Fruit fly (Drosophila melanogaster) whole organism, embryonic: ENCODE data around the gene CG10862.

Experiments used
- Bdp1 ChIP-seq: fragments of 200-800 bp; sonication (Bioruptor generic); optimal IDR thresholded peaks from 3 replicates; lab custom pipeline; 2016; ENCODE audit warnings: missing biosample characterization, missing genetic modification characterization
- CG10321 ChIP-seq: fragments of 200-800 bp; sonication (Bioruptor generic); IDR thresholded peaks from 2 replicates; pipeline ENCODE4 v1.3.6; 2022; ENCODE audit warnings: missing biosample characterization, missing genetic modification characterization
- CG11504 ChIP-seq: fragments of 200-800 bp; sonication (Bioruptor generic); optimal IDR thresholded peaks from 3 replicates; lab custom pipeline; 2019; ENCODE audit warnings: missing biosample characterization, mild to moderate bottlenecking, missing genetic modification characterization, moderate library complexity
- CG12391 ChIP-seq: fragments of 200-800 bp; sonication (Bioruptor generic); optimal IDR thresholded peaks from 3 replicates; lab custom pipeline; 2018; ENCODE audit warnings: missing biosample characterization, mild to moderate bottlenecking, missing genetic modification characterization, moderate library complexity
- CG12744 ChIP-seq: fragments of 200-800 bp; sonication (Bioruptor generic); optimal IDR thresholded peaks from 2 replicates; lab custom pipeline; 2016; ENCODE audit warnings: missing biosample characterization, missing genetic modification characterization
- CG16863 ChIP-seq: fragments of 200-800 bp; sonication (Bioruptor generic); optimal IDR thresholded peaks from 3 replicates; lab custom pipeline; 2016; ENCODE audit warnings: missing biosample characterization, missing genetic modification characterization
- CG17385 ChIP-seq: fragments of 200-800 bp; sonication (Bioruptor generic); optimal IDR thresholded peaks from 3 replicates; lab custom pipeline; 2018; ENCODE audit warnings: missing biosample characterization, mild to moderate bottlenecking, missing genetic modification characterization
- CG2199 ChIP-seq: fragments of 200-800 bp; sonication (Bioruptor generic); IDR thresholded peaks from 3 replicates; pipeline ENCODE4 v1.3.6; 2022; ENCODE audit warnings: missing biosample characterization, missing genetic modification characterization
- CG31441 ChIP-seq: fragments of 200-800 bp; sonication (Bioruptor generic); IDR thresholded peaks from 2 replicates; pipeline ENCODE4 v1.3.6; 2022; ENCODE audit warnings: missing biosample characterization, missing genetic modification characterization
- CG32772 ChIP-seq: fragments of 200-800 bp; sonication (Bioruptor generic); IDR thresholded peaks from 2 replicates; pipeline ENCODE4 v1.3.6; 2022; ENCODE audit warnings: missing biosample characterization, missing genetic modification characterization
- CG3847 ChIP-seq: fragments of 200-800 bp; sonication (Bioruptor generic); IDR thresholded peaks from 2 replicates; pipeline ENCODE4 v1.3.6; 2022; ENCODE audit warnings: missing biosample characterization, missing genetic modification characterization
- CG4360 ChIP-seq: fragments of 200-800 bp; sonication (Bioruptor generic); IDR thresholded peaks from 2 replicates; pipeline ENCODE4 v1.3.6; 2022; ENCODE audit warnings: missing biosample characterization, missing genetic modification characterization
- CG43689 ChIP-seq: fragments of 200-800 bp; sonication (Bioruptor generic); IDR thresholded peaks from 2 replicates; pipeline ENCODE4 v1.3.6; 2022; ENCODE audit warnings: missing biosample characterization, missing genetic modification characterization
- CG7271 ChIP-seq: fragments of 200-800 bp; sonication (Bioruptor generic); optimal IDR thresholded peaks from 2 replicates; lab custom pipeline; 2018; ENCODE audit warnings: missing biosample characterization, mild to moderate bottlenecking, missing genetic modification characterization, moderate library complexity
- CG7357 ChIP-seq: fragments of 200-800 bp; sonication (Bioruptor generic); IDR thresholded peaks from 3 replicates; pipeline ENCODE4 v1.3.6; 2022; ENCODE audit warnings: missing biosample characterization, missing genetic modification characterization
- CG8388 ChIP-seq: fragments of 200-800 bp; sonication (Bioruptor generic); optimal IDR thresholded peaks from 2 replicates; lab custom pipeline; 2019; ENCODE audit warnings: missing biosample characterization, mild to moderate bottlenecking, missing genetic modification characterization, moderate library complexity
- CrebB ChIP-seq: fragments of 200-800 bp; sonication (Bioruptor generic); optimal IDR thresholded peaks from 3 replicates; lab custom pipeline; 2018; ENCODE audit warnings: missing biosample characterization, mild to moderate bottlenecking, missing genetic modification characterization
- Deaf1 ChIP-seq: fragments of 200-800 bp; optimal IDR thresholded peaks from 3 replicates; lab custom pipeline; 2019; ENCODE audit warnings: missing biosample characterization, mild to moderate bottlenecking, missing genetic modification characterization, moderate library complexity
- Drgx ChIP-seq: fragments of 200-800 bp; sonication (Bioruptor generic); IDR thresholded peaks from 2 replicates; pipeline ENCODE4 v1.3.6; 2022; ENCODE audit warnings: missing biosample characterization, missing genetic modification characterization
- GATAe ChIP-seq: fragments of 200-800 bp; sonication (Bioruptor generic); conservative IDR thresholded peaks from 2 replicates; pipeline ENCODE4 v1.3.6; 2022; ENCODE audit warnings: missing biosample characterization, missing genetic modification characterization
- HmgD ChIP-seq: fragments of 200-800 bp; sonication (Bioruptor generic); optimal IDR thresholded peaks from 3 replicates; lab custom pipeline; 2016; ENCODE audit warnings: missing biosample characterization, missing genetic modification characterization
- Neu2 ChIP-seq: fragments of 200-800 bp; sonication (Bioruptor generic); optimal IDR thresholded peaks from 3 replicates; lab custom pipeline; 2016; ENCODE audit warnings: missing biosample characterization, missing genetic modification characterization, borderline replicate concordance
- Nf-YB ChIP-seq: fragments of 200-800 bp; sonication (Bioruptor generic); optimal IDR thresholded peaks from 3 replicates; lab custom pipeline; 2019; ENCODE audit warnings: missing biosample characterization, mild to moderate bottlenecking, missing genetic modification characterization, moderate library complexity
- Opbp ChIP-seq: fragments of 200-800 bp; sonication (Bioruptor generic); IDR thresholded peaks from 3 replicates; pipeline ENCODE4 v1.3.6; 2022; ENCODE audit warnings: missing biosample characterization, missing genetic modification characterization; ENCODE audit not compliant: partially characterized antibody
- Ptx1 ChIP-seq: fragments of 200-800 bp; sonication (Bioruptor generic); IDR thresholded peaks from 2 replicates; pipeline ENCODE4 v1.3.6; 2022; ENCODE audit warnings: missing biosample characterization, missing genetic modification characterization
- abd-A ChIP-seq: fragments of 200-800 bp; sonication (Bioruptor generic); optimal IDR thresholded peaks from 3 replicates; lab custom pipeline; 2019; ENCODE audit warnings: missing biosample characterization, mild to moderate bottlenecking, missing genetic modification characterization, moderate library complexity
- bbx ChIP-seq: fragments of 200-800 bp; sonication (Bioruptor generic); IDR thresholded peaks from 2 replicates; pipeline ENCODE4 v1.3.6; 2022; ENCODE audit warnings: missing biosample characterization, missing genetic modification characterization; ENCODE audit not compliant: partially characterized antibody
- crol ChIP-seq: fragments of 200-800 bp; sonication (Bioruptor generic); IDR thresholded peaks from 2 replicates; pipeline ENCODE4 v1.3.6; 2022; ENCODE audit warnings: missing biosample characterization, missing genetic modification characterization
- dati ChIP-seq: fragments of 200-800 bp; sonication (Bioruptor generic); IDR thresholded peaks from 2 replicates; pipeline ENCODE4 v1.3.6; 2022; ENCODE audit warnings: missing biosample characterization, missing genetic modification characterization
- eve ChIP-seq, 2 experiments: fragments of >200 bp; optimal IDR thresholded peaks; 2 replicates each; lab custom pipeline; 2017; ENCODE audit warnings: missing biosample characterization in 2 of 2, missing genetic modification characterization in 2 of 2
- fd96Cb ChIP-seq: fragments of 200-800 bp; sonication (Bioruptor generic); optimal IDR thresholded peaks from 2 replicates; lab custom pipeline; 2018; ENCODE audit warnings: missing biosample characterization, mild to moderate bottlenecking, missing genetic modification characterization, moderate library complexity
- gro ChIP-seq: fragments of 200-800 bp; sonication (Bioruptor generic); optimal IDR thresholded peaks from 2 replicates; lab custom pipeline; 2016; ENCODE audit warnings: missing biosample characterization, missing genetic modification characterization
- gsb ChIP-seq: fragments of 200-800 bp; sonication (Bioruptor generic); IDR thresholded peaks from 2 replicates; pipeline ENCODE4 v1.3.6; 2022; ENCODE audit warnings: missing biosample characterization, missing genetic modification characterization
- h ChIP-seq: fragments of >200 bp; optimal IDR thresholded peaks from 2 replicates; lab custom pipeline; 2017
- ham ChIP-seq: fragments of 200-800 bp; sonication (Bioruptor generic); IDR thresholded peaks from 2 replicates; pipeline ENCODE4 v1.3.6; 2022; ENCODE audit warnings: missing biosample characterization, missing genetic modification characterization
- jing ChIP-seq: fragments of 200-800 bp; sonication (Bioruptor generic); optimal IDR thresholded peaks from 2 replicates; lab custom pipeline; 2018; ENCODE audit warnings: missing biosample characterization, mild to moderate bottlenecking, missing genetic modification characterization
- maf-S ChIP-seq: fragments of 200-800 bp; sonication (Bioruptor generic); optimal IDR thresholded peaks from 2 replicates; lab custom pipeline; 2016; ENCODE audit warnings: missing biosample characterization, missing genetic modification characterization
- pan ChIP-seq, 4 experiments: fragments of >200 bp in 3 of 4; fragments of 200-800 bp in 1 of 4; sonication (Bioruptor generic) in 1 of 4; optimal IDR thresholded peaks in 3 of 4; IDR thresholded peaks in 1 of 4; 2 replicates each; pipeline versions ENCODE4 v1.3.6 to Lab custom; 2017 to 2022; ENCODE audit warnings: missing biosample characterization in 2 of 4, missing genetic modification characterization in 2 of 4, mixed read lengths in 1 of 4
- ro ChIP-seq: fragments of 200-800 bp; sonication (Bioruptor generic); IDR thresholded peaks from 2 replicates; pipeline ENCODE4 v1.3.6; 2022; ENCODE audit warnings: missing biosample characterization, missing genetic modification characterization
- run ChIP-seq: fragments of 200-800 bp; sonication (Bioruptor generic); optimal IDR thresholded peaks from 3 replicates; lab custom pipeline; 2018; ENCODE audit warnings: missing biosample characterization, mild to moderate bottlenecking, missing genetic modification characterization
- sens ChIP-seq: fragments of 200-800 bp; sonication (Bioruptor generic); peaks from one replicate; lab custom pipeline; 2016; ENCODE audit warnings: missing biosample characterization, missing genetic modification characterization
- sisA ChIP-seq: fragments of 200-800 bp; sonication (Bioruptor generic); IDR thresholded peaks from 2 replicates; pipeline ENCODE4 v1.3.6; 2022; ENCODE audit warnings: missing biosample characterization, missing genetic modification characterization
- sug ChIP-seq: fragments of 200-800 bp; optimal IDR thresholded peaks from 2 replicates; lab custom pipeline; 2019; ENCODE audit warnings: missing biosample characterization, mild to moderate bottlenecking, missing genetic modification characterization, moderate library complexity
- tin ChIP-seq: fragments of 200-800 bp; sonication (Bioruptor generic); optimal IDR thresholded peaks from 3 replicates; lab custom pipeline; 2016; ENCODE audit warnings: missing biosample characterization, missing genetic modification characterization
- tup ChIP-seq: fragments of 200-800 bp; sonication (Bioruptor generic); optimal IDR thresholded peaks from 2 replicates; lab custom pipeline; 2016; ENCODE audit warnings: missing biosample characterization, mild to moderate bottlenecking, missing genetic modification characterization, moderate library complexity
- unpg ChIP-seq: fragments of 200-800 bp; sonication (Bioruptor generic); optimal IDR thresholded peaks from 3 replicates; lab custom pipeline; 2018; ENCODE audit warnings: missing biosample characterization, mild to moderate bottlenecking, missing genetic modification characterization, moderate library complexity
- wek ChIP-seq: fragments of 200-800 bp; sonication (Bioruptor generic); optimal IDR thresholded peaks from 3 replicates; lab custom pipeline; 2018; ENCODE audit warnings: missing biosample characterization, mild to moderate bottlenecking, missing genetic modification characterization, moderate library complexity
- zf30C ChIP-seq: fragments of 200-800 bp; sonication (Bioruptor generic); optimal IDR thresholded peaks from 3 replicates; lab custom pipeline; 2018; ENCODE audit warnings: missing biosample characterization, mild to moderate bottlenecking, missing genetic modification characterization

The CG10862 gene

DNA sequence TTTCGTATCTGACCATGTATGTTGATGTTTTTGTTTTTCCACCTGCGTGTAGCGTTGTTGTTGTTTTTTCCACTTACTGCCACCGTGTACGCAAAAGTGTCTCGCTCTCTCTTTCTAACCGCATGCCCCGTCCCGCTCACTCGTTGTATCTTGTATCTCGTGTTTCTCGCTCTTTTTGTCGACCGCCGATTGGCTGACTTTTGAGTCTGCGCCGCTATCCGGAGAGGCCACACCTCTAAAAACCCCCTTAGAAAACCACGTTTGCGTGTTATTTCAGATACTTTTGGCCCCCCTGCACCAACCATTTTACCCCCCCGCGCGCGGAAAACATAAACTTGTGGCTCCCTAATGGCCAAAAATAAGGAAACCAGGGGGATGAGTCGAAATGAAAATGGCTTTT is 29.7 kb downstream of the CG10862 start (continued):
- TF ChIP-seq GATAe (GFP tag; lab: Robert Waterston, UW), result no peak
- TF ChIP-seq zf30C (GFP tag; lab: Kevin White, UChicago), result no peak
- no peak for TF ChIP-seq ham (GFP tag; lab: Robert Waterston, UW)
- TF ChIP-seq maf-S (GFP tag; lab: Kevin White, UChicago), result no peak
- TF ChIP-seq bbx (GFP tag; lab: Robert Waterston, UW), result 0 out of 2 replicates have a peak, but pooled peaks have one; percentile 31
- TF ChIP-seq CrebB, result no peak
- no peak for TF ChIP-seq unpg (GFP tag; lab: Kevin White, UChicago)
- no peak for TF ChIP-seq CG43689 (GFP tag; lab: Robert Waterston, UW)
- TF ChIP-seq Deaf1, result peak; percentile 36
- peak; percentile 61 for TF ChIP-seq run (tag; lab: Kevin White, UChicago)
- no peak for TF ChIP-seq dati
- TF ChIP-seq abd-A (tag; lab: Kevin White, UChicago), result peak; percentile 95
- TF ChIP-seq pan (optimal IDR thresholded peaks at IDR 0.05; lab: Kevin White, UChicago), result no peak
- TF ChIP-seq pan (GFP tag; optimal IDR thresholded peaks at IDR 0.05 in 1 of 2, IDR thresholded peaks at IDR 0.05 in 1 of 2), result peak in 1 of 2 experiments; percentile 7
- TF ChIP-seq CG32772 (GFP tag; lab: Robert Waterston, UW), result no peak
- no peak for TF ChIP-seq gsb
- TF ChIP-seq CG17385, result no peak
- TF ChIP-seq CG31441, result no peak
- no peak for TF ChIP-seq tup (GFP tag; lab: Kevin White, UChicago)
- peak; percentile 98 for TF ChIP-seq Nf-YB
- no peak for TF ChIP-seq CG12744 (GFP tag; lab: Kevin White, UChicago)
- no peak for TF ChIP-seq fd96Cb (tag; lab: Kevin White, UChicago)
- 0 out of 3 replicates have a peak, but pooled peaks have one; percentile 38 for TF ChIP-seq CG2199 (GFP tag; lab: Robert Waterston, UW)
- no peak for TF ChIP-seq Neu2 (GFP tag; lab: Kevin White, UChicago)
- no peak for TF ChIP-seq h (lab: Kevin White, UChicago)
- TF ChIP-seq Drgx, result peak; percentile 47; the same call in 1 of the 2 replicates
- peak; percentile 10 for TF ChIP-seq sug
- no peak for TF ChIP-seq CG3847 (GFP tag; lab: Robert Waterston, UW)
- no peak for TF ChIP-seq Ptx1 (GFP tag; lab: Robert Waterston, UW)
- no peak for TF ChIP-seq wek (GFP tag; lab: Kevin White, UChicago)
- peak; percentile 90 for TF ChIP-seq crol (GFP tag; lab: Robert Waterston, UW)
- peak; percentile 25 for TF ChIP-seq sens (GFP tag; lab: Kevin White, UChicago)
- no peak for TF ChIP-seq tin
- no peak for TF ChIP-seq Bdp1 (GFP tag; lab: Kevin White, UChicago)
- TF ChIP-seq CG11504 (tag; lab: Kevin White, UChicago), result no peak
- TF ChIP-seq CG12391, result no peak
- no peak for TF ChIP-seq CG7357 (GFP tag; lab: Robert Waterston, UW)
- no peak for TF ChIP-seq sisA (GFP tag; lab: Robert Waterston, UW)
- TF ChIP-seq CG7271 (tag; lab: Kevin White, UChicago), result no peak
- peak; percentile 91 for TF ChIP-seq CG4360 (GFP tag; lab: Robert Waterston, UW)
- TF ChIP-seq HmgD (GFP tag; lab: Kevin White, UChicago), result no peak
- TF ChIP-seq Opbp (GFP tag; lab: Robert Waterston, UW), result peak; percentile 40; the same call in 1 of the 3 replicates
- no peak for TF ChIP-seq eve (GFP tag; optimal IDR thresholded peaks at IDR 0.05; lab: Kevin White, UChicago)
- TF ChIP-seq jing (GFP tag; lab: Kevin White, UChicago), result peak; percentile 6
- no peak for TF ChIP-seq gro (GFP tag; lab: Kevin White, UChicago)
- TF ChIP-seq ro (GFP tag; lab: Robert Waterston, UW), result no peak
- no peak for TF ChIP-seq CG8388 (GFP tag; lab: Kevin White, UChicago)
- TF ChIP-seq CG16863 (GFP tag; lab: Kevin White, UChicago), result no peak
- peak; percentile 84 for TF ChIP-seq CG10321 (GFP tag; lab: Robert Waterston, UW)
